Fruit fly (Drosophila melanogaster) S2 (cell line): ENCODE results near the gene ort.

Experiments used
- CG8478 ChIP-seq: fragments of >200 bp; optimal IDR thresholded peaks from 2 replicates; lab custom pipeline; 2018
- CTCF ChIP-seq, 2 experiments: fragments of >200 bp; optimal IDR thresholded peaks; 2 replicates each; lab custom pipeline; 2018

DNA sequence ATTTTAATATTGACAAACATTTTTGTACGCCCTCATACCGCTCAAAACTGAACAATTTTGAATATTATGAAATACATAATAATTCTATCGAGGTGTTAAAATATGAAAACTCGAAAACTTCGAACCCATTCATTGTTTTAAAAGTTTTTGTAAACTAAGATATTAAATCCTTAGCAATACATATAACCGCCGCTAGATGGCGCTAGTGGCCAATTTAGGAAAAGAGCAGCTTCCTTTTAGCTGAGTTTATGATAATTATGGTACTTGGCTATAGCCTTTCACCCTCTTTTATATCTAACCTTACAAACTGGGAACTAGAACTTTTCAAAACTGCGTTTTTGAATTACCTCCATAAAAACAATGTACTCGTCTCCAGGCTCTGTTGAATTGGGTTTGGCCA lies 2.3 kb upstream of the ort start:
- TF ChIP-seq CG8478 (lab: Kevin White, UChicago) (no peak), CTCF (optimal IDR thresholded peaks at IDR 0.05; lab: Kevin White, UChicago) (peak; percentile 57 to 73)
